Worm (Caenorhabditis elegans) whole organism, young adult: ENCODE data around the gene C24H11.5.

Experiments
- F37B4.10 ChIP-seq: fragments of 200-800 bp; sonication (Bioruptor generic); IDR thresholded peaks from 2 replicates; pipeline ENCODE4 v1.3.6; 2022; ENCODE audit warnings: missing genetic modification characterization, missing compliant biosample characterization
- F57A8.1 ChIP-seq: fragments of 200-800 bp; sonication (Bioruptor generic); optimal IDR thresholded peaks from 2 replicates; lab custom pipeline; 2018; ENCODE audit warnings: mild to moderate bottlenecking, missing genetic modification characterization, moderate library complexity, missing compliant biosample characterization
- Y53F4B.3 ChIP-seq: fragments of 200-800 bp; sonication (Bioruptor generic); IDR thresholded peaks from 2 replicates; pipeline ENCODE4 v1.3.6; 2022; ENCODE audit warnings: missing genetic modification reagents, missing genetic modification characterization, missing compliant biosample characterization
- ekl-4 ChIP-seq: fragments of 200-800 bp; sonication (Bioruptor generic); IDR thresholded peaks from 2 replicates; pipeline ENCODE4 v1.3.6; 2022; ENCODE audit warnings: missing genetic modification reagents, missing genetic modification characterization, missing compliant biosample characterization
- ets-4 ChIP-seq: fragments of 200-800 bp; sonication (Bioruptor generic); optimal IDR thresholded peaks from 2 replicates; lab custom pipeline; 2018; ENCODE audit warnings: mild to moderate bottlenecking, missing genetic modification characterization, missing compliant biosample characterization
- him-1 ChIP-seq: sonication (generic microtip); optimal IDR thresholded peaks from 2 replicates; lab custom pipeline; 2016; ENCODE audit warnings: missing genotype, missing genetic modification reagents, missing genetic modification characterization, missing compliant biosample characterization
- let-526 ChIP-seq: fragments of 200-800 bp; sonication (Bioruptor generic); IDR thresholded peaks from 2 replicates; pipeline ENCODE4 v1.3.6; 2022; ENCODE audit warnings: missing genetic modification reagents, missing genetic modification characterization, missing compliant biosample characterization
- let-607 ChIP-seq, 2 experiments: fragments of 200-800 bp in 1 of 2; sonication (Bioruptor generic) in 1 of 2; sonication (generic microtip) in 1 of 2; optimal IDR thresholded peaks; 2 replicates each; lab custom pipeline; 2016 to 2018; ENCODE audit warnings: mild to moderate bottlenecking in 2 of 2, missing compliant biosample characterization in 2 of 2, missing genetic modification characterization in 2 of 2, moderate library complexity in 2 of 2, missing genotype in 1 of 2
- lin-54 ChIP-seq: fragments of 200-800 bp; sonication (Bioruptor generic); optimal IDR thresholded peaks from 2 replicates; lab custom pipeline; 2018; ENCODE audit warnings: mild to moderate bottlenecking, missing genetic modification characterization, missing compliant biosample characterization
- nhr-120 ChIP-seq: fragments of 200-800 bp; sonication (Bioruptor generic); IDR thresholded peaks from 2 replicates; pipeline ENCODE4 v1.3.6; 2022; ENCODE audit warnings: missing genetic modification characterization, missing compliant biosample characterization
- repo-1 ChIP-seq: sonication (generic microtip); optimal IDR thresholded peaks from 2 replicates; lab custom pipeline; 2017; ENCODE audit warnings: mild to moderate bottlenecking, missing genetic modification characterization, missing compliant biosample characterization
- rpc-1 ChIP-seq, 2 experiments: fragments of 150-350 bp in 1 of 2; sonication (generic microtip) in 1 of 2; optimal IDR thresholded peaks; 2 replicates each; lab custom pipeline; 2014 to 2018; ENCODE audit warnings: missing biosample characterization in 1 of 2, missing genetic modification characterization in 1 of 2, missing genetic modification reagents in 1 of 2, missing genotype in 1 of 2

DNA sequence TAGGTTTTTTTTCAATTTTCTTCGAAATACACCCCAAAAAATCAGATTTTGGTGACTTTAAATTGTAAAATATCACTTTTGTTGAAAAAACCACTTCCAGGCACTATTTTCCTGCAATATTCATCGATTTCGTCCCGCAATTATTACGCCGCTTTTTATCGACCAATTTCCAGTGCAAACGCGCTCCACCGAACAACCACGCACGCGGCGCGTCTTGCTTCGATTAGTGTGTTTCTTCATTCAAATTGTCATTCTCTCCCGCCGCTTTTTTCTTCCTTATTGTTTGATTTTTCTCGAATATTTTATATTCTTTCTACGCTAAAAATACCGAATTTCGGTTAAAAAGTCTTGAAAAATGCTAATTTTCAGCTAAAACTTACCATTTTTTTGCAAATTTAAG lies 45.6 kb downstream of the C24H11.5 start:
- no peak for TF ChIP-seq repo-1 (tag; lab: Kevin White, UChicago)
- TF ChIP-seq Y53F4B.3 (GFP tag; lab: Robert Waterston, UW) = no peak
- no peak for TF ChIP-seq F57A8.1
- no peak for TF ChIP-seq ekl-4 (GFP tag; lab: Robert Waterston, UW)
- no peak for TF ChIP-seq F37B4.10 (GFP tag; lab: Robert Waterston, UW)
- no peak for TF ChIP-seq ets-4 (GFP tag; lab: Kevin White, UChicago)
- no peak for TF ChIP-seq him-1 (tag; lab: Kevin White, UChicago)
- no peak for TF ChIP-seq let-607 (tag; optimal IDR thresholded peaks at IDR 0.05; lab: Kevin White, UChicago)
- TF ChIP-seq rpc-1 (optimal IDR thresholded peaks at IDR 0.05; lab: Kevin White, UChicago) = no peak
- TF ChIP-seq rpc-1 (tag; optimal IDR thresholded peaks at IDR 0.05; lab: Kevin White, UChicago) = no peak
- TF ChIP-seq nhr-120 (GFP tag; lab: Robert Waterston, UW) = no peak
- TF ChIP-seq let-526 (GFP tag; lab: Robert Waterston, UW) = no peak
- peak; percentile 55 for TF ChIP-seq lin-54 (GFP tag; lab: Kevin White, UChicago)
